Fruit fly (Drosophila melanogaster) whole organism, pupa: ENCODE measurements around the gene bnb.

ENCODE experiments used
- CG10348 ChIP-seq: fragments of 200-800 bp; sonication (Bioruptor generic); IDR thresholded peaks from 2 replicates; pipeline ENCODE4 v1.3.6; 2022; ENCODE audit warnings: missing biosample characterization, missing genetic modification characterization
- CG12605 ChIP-seq: fragments of 200-800 bp; sonication (Bioruptor generic); IDR thresholded peaks from 2 replicates; pipeline ENCODE4 v1.3.6; 2022; ENCODE audit warnings: missing biosample characterization, missing genetic modification characterization
- CG13204 ChIP-seq: fragments of 200-800 bp; sonication (Bioruptor generic); optimal IDR thresholded peaks from 2 replicates; lab custom pipeline; 2018; ENCODE audit warnings: missing biosample characterization, mild to moderate bottlenecking, missing genetic modification characterization, moderate library complexity
- CG14655 ChIP-seq: fragments of 200-800 bp; sonication (Bioruptor generic); optimal IDR thresholded peaks from 3 replicates; lab custom pipeline; 2017; ENCODE audit warnings: mild to moderate bottlenecking, missing biosample characterization, missing genetic modification reagents, missing genetic modification characterization
- CG15710 ChIP-seq: fragments of 200-800 bp; sonication (Bioruptor generic); optimal IDR thresholded peaks from 2 replicates; lab custom pipeline; 2018; ENCODE audit warnings: missing biosample characterization, mild to moderate bottlenecking, missing genetic modification characterization, moderate library complexity
- CG17806 ChIP-seq: fragments of 200-800 bp; sonication (Bioruptor generic); optimal IDR thresholded peaks from 2 replicates; lab custom pipeline; 2018; ENCODE audit warnings: missing biosample characterization, mild to moderate bottlenecking, missing genetic modification characterization, moderate library complexity
- CG32121 ChIP-seq: fragments of 200-800 bp; sonication (Bioruptor generic); IDR thresholded peaks from 2 replicates; pipeline ENCODE4 v1.3.6; 2022; ENCODE audit warnings: missing biosample characterization, missing genetic modification characterization
- CG34367 ChIP-seq: fragments of 200-800 bp; sonication (Bioruptor generic); optimal IDR thresholded peaks from 2 replicates; lab custom pipeline; 2018; ENCODE audit warnings: missing biosample characterization, mild to moderate bottlenecking, missing genetic modification characterization
- CG4496 ChIP-seq: fragments of 200-800 bp; sonication (Bioruptor generic); IDR thresholded peaks from 3 replicates; pipeline ENCODE4 v1.3.6; 2022; ENCODE audit warnings: missing biosample characterization, missing genetic modification characterization
- CG8159 ChIP-seq: fragments of 200-800 bp; sonication (Bioruptor generic); optimal IDR thresholded peaks from 3 replicates; lab custom pipeline; 2018; ENCODE audit warnings: missing biosample characterization, mild to moderate bottlenecking, missing genetic modification characterization, moderate library complexity
- CG8301 ChIP-seq: fragments of 200-800 bp; sonication (Bioruptor generic); optimal IDR thresholded peaks from 2 replicates; lab custom pipeline; 2018; ENCODE audit warnings: missing biosample characterization, mild to moderate bottlenecking, missing genetic modification characterization
- CG9948 ChIP-seq: fragments of 200-800 bp; sonication (Bioruptor generic); optimal IDR thresholded peaks from 2 replicates; lab custom pipeline; 2018; ENCODE audit warnings: missing biosample characterization, mild to moderate bottlenecking, missing genetic modification characterization, moderate library complexity
- D1 ChIP-seq: fragments of 200-800 bp; sonication (Bioruptor generic); optimal IDR thresholded peaks from 2 replicates; lab custom pipeline; 2018; ENCODE audit warnings: missing biosample characterization, mild to moderate bottlenecking, missing genetic modification characterization, moderate library complexity
- EcR ChIP-seq: fragments of 200-800 bp; sonication (Bioruptor generic); optimal IDR thresholded peaks from 3 replicates; lab custom pipeline; 2019; ENCODE audit warnings: missing biosample characterization, missing genetic modification characterization, mild to moderate bottlenecking, moderate library complexity, missing genetic modification reagents
- Ets98B ChIP-seq: fragments of 200-800 bp; sonication (Bioruptor generic); IDR thresholded peaks from 2 replicates; pipeline ENCODE4 v1.3.6; 2022; ENCODE audit warnings: missing biosample characterization, missing genetic modification characterization
- Pif1A ChIP-seq: fragments of 200-800 bp; sonication (Bioruptor generic); optimal IDR thresholded peaks from 3 replicates; lab custom pipeline; 2016; ENCODE audit warnings: missing biosample characterization, missing genetic modification characterization
- Pif1B ChIP-seq: fragments of 200-800 bp; sonication (Bioruptor generic); optimal IDR thresholded peaks from 3 replicates; lab custom pipeline; 2016; ENCODE audit warnings: missing biosample characterization, missing genetic modification characterization
- Snoo ChIP-seq: fragments of 200-800 bp; sonication (Bioruptor generic); optimal IDR thresholded peaks from 3 replicates; lab custom pipeline; 2017; ENCODE audit warnings: missing biosample characterization, mild to moderate bottlenecking, missing genetic modification characterization, inconsistent platforms
- fd96Ca ChIP-seq: fragments of 200-800 bp; sonication (Bioruptor generic); IDR thresholded peaks from 3 replicates; pipeline ENCODE4 v1.3.6; 2022; ENCODE audit warnings: missing biosample characterization, missing genetic modification characterization
- gl ChIP-seq: fragments of 200-800 bp; sonication (Bioruptor generic); optimal IDR thresholded peaks from 2 replicates; lab custom pipeline; 2018; ENCODE audit warnings: missing biosample characterization, mild to moderate bottlenecking, missing genetic modification characterization
- rn ChIP-seq: fragments of 200-800 bp; sonication (Bioruptor generic); IDR thresholded peaks from 2 replicates; pipeline ENCODE4 v1.3.6; 2022; ENCODE audit warnings: missing biosample characterization, missing genetic modification characterization

The bnb gene

dm6 chrX:18797567-18797966, at the start of gene bnb:
Gene bnb, minus strand, starts transcription at chrX:18797687.
- TF ChIP-seq CG13204 (GFP tag; lab: Kevin White, UChicago) (peak; percentile 66), CG4496 (GFP tag; lab: Robert Waterston, UW) (0 out of 3 replicates have a peak, but pooled peaks have one; percentile 24), fd96Ca (GFP tag; lab: Robert Waterston, UW) (no peak)
- TF ChIP-seq, all 21 proteins: peak for 2

- TF ChIP-seq CG14655 (GFP tag; lab: Kevin White, UChicago) (no peak), CG12605 (GFP tag; lab: Robert Waterston, UW) (no peak), rn (GFP tag; lab: Robert Waterston, UW) (no peak), CG9948 (tag; lab: Kevin White, UChicago) (no peak), gl (tag; lab: Kevin White, UChicago) (no peak), CG13204 (GFP tag; lab: Kevin White, UChicago) (no peak), CG4496 (GFP tag; lab: Robert Waterston, UW) (peak; percentile 62; the same call in 1 of the 3 replicates), CG8159 (tag; lab: Kevin White, UChicago) (no peak), EcR (GFP tag; lab: Kevin White, UChicago) (no peak), CG15710 (tag; lab: Kevin White, UChicago) (peak; percentile 18), CG8301 (tag; lab: Kevin White, UChicago) (no peak), CG17806 (tag; lab: Kevin White, UChicago) (no peak), CG10348 (GFP tag; lab: Robert Waterston, UW) (no peak), CG32121 (GFP tag; lab: Robert Waterston, UW) (no peak), Snoo (peak; percentile 30), Pif1A (peak; percentile 50), Ets98B (peak; percentile 17; the same call in 1 of the 2 replicates), Pif1B (GFP tag; lab: Kevin White, UChicago) (no peak), CG34367 (no peak), fd96Ca (GFP tag; lab: Robert Waterston, UW) (peak; percentile 38; the same call in 1 of the 3 replicates), D1 (tag; lab: Kevin White, UChicago) (no peak)
Measured at dm6 chrX:18843229-18844033, 45.9 kb upstream of the bnb start, which contains the start of gene htk. Gene htk, plus strand, starts transcription at chrX:18843663.

dm6 chrX:18838929-18839576, 41.6 kb upstream of the bnb start:
- TF ChIP-seq Pif1B (GFP tag; lab: Kevin White, UChicago): no peak
- TF ChIP-seq CG34367: no peak
- TF ChIP-seq Snoo: no peak
- TF ChIP-seq CG9948 (tag; lab: Kevin White, UChicago): no peak
- peak; percentile 13; the same call in 1 of the 2 replicates for TF ChIP-seq CG32121 (GFP tag; lab: Robert Waterston, UW)
- TF ChIP-seq CG8159 (tag; lab: Kevin White, UChicago): peak; percentile 3
- no peak for TF ChIP-seq fd96Ca (GFP tag; lab: Robert Waterston, UW)
- no peak for TF ChIP-seq D1 (tag; lab: Kevin White, UChicago)
- no peak for TF ChIP-seq Ets98B
- peak; percentile 36 for TF ChIP-seq Pif1A
- no peak for TF ChIP-seq CG17806 (tag; lab: Kevin White, UChicago)
- no peak for TF ChIP-seq CG4496 (GFP tag; lab: Robert Waterston, UW)
- no peak for TF ChIP-seq CG8301 (tag; lab: Kevin White, UChicago)
- TF ChIP-seq gl (tag; lab: Kevin White, UChicago): peak; percentile 26
- no peak for TF ChIP-seq CG13204 (GFP tag; lab: Kevin White, UChicago)
- no peak for TF ChIP-seq CG12605 (GFP tag; lab: Robert Waterston, UW)
- no peak for TF ChIP-seq rn (GFP tag; lab: Robert Waterston, UW)
- TF ChIP-seq CG14655 (GFP tag; lab: Kevin White, UChicago): peak; percentile 7
- peak; percentile 2 for TF ChIP-seq CG15710 (tag; lab: Kevin White, UChicago)
- TF ChIP-seq CG10348 (GFP tag; lab: Robert Waterston, UW): no peak

dm6 chrX:18838470-18838869, 41.0 kb upstream of the bnb start:
- TF ChIP-seq CG8301 (tag; lab: Kevin White, UChicago) (no peak), EcR (GFP tag; lab: Kevin White, UChicago) (no peak), Pif1B (GFP tag; lab: Kevin White, UChicago) (no peak), CG10348 (GFP tag; lab: Robert Waterston, UW) (no peak), Pif1A (no peak), gl (tag; lab: Kevin White, UChicago) (no peak), CG32121 (GFP tag; lab: Robert Waterston, UW) (no peak), CG14655 (GFP tag; lab: Kevin White, UChicago) (no peak), fd96Ca (GFP tag; lab: Robert Waterston, UW) (no peak), Ets98B (no peak), Snoo (no peak), rn (GFP tag; lab: Robert Waterston, UW) (no peak), CG34367 (no peak), CG13204 (GFP tag; lab: Kevin White, UChicago) (no peak), CG15710 (tag; lab: Kevin White, UChicago) (no peak), D1 (tag; lab: Kevin White, UChicago) (no peak), CG12605 (GFP tag; lab: Robert Waterston, UW) (no peak), CG8159 (tag; lab: Kevin White, UChicago) (no peak), CG17806 (tag; lab: Kevin White, UChicago) (no peak)

- TF ChIP-seq CG32121 (GFP tag; lab: Robert Waterston, UW) (peak; percentile 22; the same call in 1 of the 2 replicates), CG4496 (GFP tag; lab: Robert Waterston, UW) (peak; percentile 54; the same call in 2 of the 3 replicates), fd96Ca (GFP tag; lab: Robert Waterston, UW) (peak; percentile 52; the same call in 2 of the 3 replicates), D1 (tag; lab: Kevin White, UChicago) (no peak), CG15710 (tag; lab: Kevin White, UChicago) (peak; percentile 42), rn (GFP tag; lab: Robert Waterston, UW) (no peak), CG9948 (tag; lab: Kevin White, UChicago) (peak; percentile 4)
Measured at dm6 chrX:18837046-18837445, 39.6 kb upstream of the bnb start.
